Worm (Caenorhabditis elegans): ENCODE measurements around the gene tmem-138.

- TF ChIP-seq unc-39 (tag; optimal IDR thresholded peaks at IDR 0.05), result no peak
- no peak for TF ChIP-seq unc-62 (GFP tag; optimal IDR thresholded peaks at IDR 0.05)
- no peak for TF ChIP-seq lin-13 (GFP tag; optimal IDR thresholded peaks at IDR 0.05)
- no peak for TF ChIP-seq alr-1 (tag; optimal IDR thresholded peaks at IDR 0.05)
- no peak for TF ChIP-seq nhr-237 (tag; optimal IDR thresholded peaks at IDR 0.05)
- TF ChIP-seq nhr-6 (tag; optimal IDR thresholded peaks at IDR 0.05), result no peak
These were observed 21.5 kb downstream of the tmem-138 start for ce11 chrII:8178614-8179013.
